Worm (Caenorhabditis elegans): ENCODE results near the gene F32H5.1.
A peak's percentile ranks its signal among the peaks of the same experiment; 100 is the strongest.

Gene F32H5.1

DNA sequence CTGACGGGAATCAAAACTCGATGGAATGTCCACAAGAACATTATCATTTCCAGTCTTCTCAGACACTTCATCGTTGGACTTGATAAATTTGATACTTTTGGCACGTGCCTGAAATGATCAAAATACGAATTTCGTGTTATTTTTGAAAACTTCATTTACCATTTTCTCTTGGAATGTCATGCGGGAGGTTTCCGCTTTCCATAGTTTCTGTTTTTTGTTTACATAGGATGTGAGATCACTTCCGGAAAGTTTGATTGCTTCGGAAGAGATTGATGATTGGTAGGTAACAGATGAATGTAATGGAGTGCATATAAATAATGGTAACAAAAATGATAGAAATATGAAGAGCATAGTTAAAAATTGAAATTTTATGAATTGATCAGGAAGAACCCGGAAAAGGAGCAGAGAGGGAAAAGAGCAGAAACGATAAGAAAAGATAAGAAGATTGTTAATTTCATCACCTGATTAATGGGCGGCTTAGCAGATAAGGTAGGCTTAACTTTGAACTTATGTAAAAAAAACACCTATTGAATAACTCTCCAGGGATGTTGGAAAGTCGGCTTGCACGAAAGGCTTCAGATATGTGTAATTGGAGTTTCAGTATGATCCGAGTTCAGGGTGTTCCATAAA is at the start of gene F32H5.1:
TSS of gene F32H5.1 (minus strand) at position 386 of the 630 bp plus-strand sequence.
- TF ChIP-seq Y95B8A.8 (GFP tag; IDR thresholded peaks at IDR 0.05) (0 out of 2 replicates have a peak, but pooled peaks have one; percentile 29), gei-17 (GFP tag; optimal IDR thresholded peaks at IDR 0.05) (no peak), nhr-80 (tag; optimal IDR thresholded peaks at IDR 0.05) (peak; percentile 59)

DNA sequence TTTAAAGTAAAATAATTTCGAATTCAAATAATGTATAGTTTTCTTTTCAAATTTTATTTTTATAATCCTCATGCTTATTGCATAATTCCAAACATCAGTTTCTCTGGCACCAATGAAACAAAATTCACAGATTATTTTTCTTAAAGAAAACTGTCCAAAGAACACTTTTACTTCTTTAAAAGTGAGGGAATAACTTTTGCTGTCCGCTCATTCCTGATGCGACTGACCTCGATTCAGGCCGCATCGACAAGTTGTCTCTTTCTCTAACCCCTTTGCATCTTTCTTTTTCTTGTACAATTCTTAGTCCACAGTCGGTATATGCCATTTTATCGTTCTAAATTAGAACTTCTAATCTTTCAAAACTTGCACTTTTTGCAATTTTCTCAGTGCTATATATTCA is 48.7 kb upstream of the F32H5.1 start, which contains the start of gene F53F1.2:
TSS of gene F53F1.2 (plus strand) at position 306 of the 400 bp plus-strand sequence.
- no peak for TF ChIP-seq mel-28 (tag; optimal IDR thresholded peaks at IDR 0.05; ENCODE audit: borderline replicate concordance)
- no peak for TF ChIP-seq ZK185.1 (tag; optimal IDR thresholded peaks at IDR 0.05; ENCODE audit: poor library complexity, severe bottlenecking)
- no peak for TF ChIP-seq B0019.2 (GFP tag; conservative IDR thresholded peaks at IDR 0.05)
- TF ChIP-seq F22D6.2 (tag; optimal IDR thresholded peaks at IDR 0.05): no peak
- TF ChIP-seq sea-2 (GFP tag; IDR thresholded peaks at IDR 0.05): no peak
- no peak for TF ChIP-seq attf-3 (GFP tag; conservative IDR thresholded peaks at IDR 0.05)
- no peak for TF ChIP-seq egl-44 (GFP tag; IDR thresholded peaks at IDR 0.05)
- no peak for TF ChIP-seq F39B2.1 (GFP tag; IDR thresholded peaks at IDR 0.05)
- TF ChIP-seq lir-1 (GFP tag; conservative IDR thresholded peaks at IDR 0.05): no peak
- no peak for TF ChIP-seq let-526 (GFP tag; IDR thresholded peaks at IDR 0.05)
- TF ChIP-seq tbp1 (GFP tag; optimal IDR thresholded peaks at IDR 0.05): no peak
- no peak for TF ChIP-seq mcd-1 (GFP tag; IDR thresholded peaks at IDR 0.05)
- TF ChIP-seq Y56A3A.18 (GFP tag; IDR thresholded peaks at IDR 0.05): no peak
- TF ChIP-seq F55B11.4 (tag; optimal IDR thresholded peaks at IDR 0.05; ENCODE audit: borderline replicate concordance, insufficient read depth): no peak
- no peak for TF ChIP-seq Y53G8AR.9 (GFP tag; conservative IDR thresholded peaks at IDR 0.05)
- no peak for TF ChIP-seq nhr-179 (tag; optimal IDR thresholded peaks at IDR 0.05)
- TF ChIP-seq snpc-3.4 (tag; optimal IDR thresholded peaks at IDR 0.05): no peak

ce11 chrV:13406032-13406431 is 48.2 kb upstream of the F32H5.1 start, which contains the start of gene cutl-1:
Gene cutl-1 (minus strand): TSS chrV:13406114.
- TF ChIP-seq hmg-20 (GFP tag; IDR thresholded peaks at IDR 0.05) (no peak), F57A8.1 (GFP tag; optimal IDR thresholded peaks at IDR 0.05) (no peak), madf-3 (GFP tag; IDR thresholded peaks at IDR 0.05) (no peak), F57C9.4 (tag; optimal IDR thresholded peaks at IDR 0.05) (no peak), ztf-6 (GFP tag; IDR thresholded peaks at IDR 0.05) (no peak), lin-26 (GFP tag; IDR thresholded peaks at IDR 0.05) (no peak), hlh-12 (tag; optimal IDR thresholded peaks at IDR 0.05) (no peak), lsl-1 (GFP tag; optimal IDR thresholded peaks at IDR 0.05) (peak; percentile 49), madf-8 (GFP tag; conservative IDR thresholded peaks at IDR 0.05) (peak; percentile 60), madf-6 (GFP tag; IDR thresholded peaks at IDR 0.05) (peak; percentile 73), attf-3 (GFP tag; conservative IDR thresholded peaks at IDR 0.05) (peak; percentile 89), hsf-1 (GFP tag; IDR thresholded peaks at IDR 0.05) (no peak), F49E8.2 (tag; optimal IDR thresholded peaks at IDR 0.05; ENCODE audit: insufficient read depth) (no peak), F37B4.10 (GFP tag; IDR thresholded peaks at IDR 0.05) (no peak), lsy-27 (tag; optimal IDR thresholded peaks at IDR 0.05; ENCODE audit: borderline replicate concordance, insufficient read depth) (no peak)

DNA sequence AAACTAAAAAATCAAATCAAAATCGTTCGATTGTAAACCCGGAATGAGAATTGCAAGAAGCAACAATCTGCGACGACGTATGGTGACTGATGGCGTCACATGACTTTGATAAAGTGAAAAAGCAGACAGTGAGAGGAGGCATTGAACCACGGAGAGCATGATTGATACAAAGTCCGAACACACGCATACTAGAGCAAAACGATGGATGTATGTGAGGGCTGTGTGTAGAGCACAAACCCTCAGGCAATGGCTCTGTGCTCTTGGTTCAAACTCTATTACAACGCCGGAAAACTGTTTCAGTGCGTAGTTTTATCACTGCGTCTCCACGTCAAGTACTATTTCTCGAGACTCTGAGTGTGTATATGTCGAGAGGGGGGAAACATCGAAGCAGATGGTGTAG is 44.7 kb upstream of the F32H5.1 start:
- TF ChIP-seq bed-1 (GFP tag; IDR thresholded peaks at IDR 0.05) (no peak), somi-1 (GFP tag; optimal IDR thresholded peaks at IDR 0.05) (peak; percentile 24), B0261.1 (tag; optimal IDR thresholded peaks at IDR 0.05) (no peak), F23B12.7 (tag; optimal IDR thresholded peaks at IDR 0.05; ENCODE audit: insufficient read depth) (no peak), tbx-9 (tag; optimal IDR thresholded peaks at IDR 0.05; ENCODE audit: borderline replicate concordance) (no peak)
